Worm (Caenorhabditis elegans) whole organism, L4 larva: ENCODE data around the gene B0218.5.

Source experiments
- Y5F2A.4 ChIP-seq: fragments of 200-800 bp; sonication (Bioruptor generic); optimal IDR thresholded peaks from 2 replicates; lab custom pipeline; 2018; ENCODE audit warnings: mild to moderate bottlenecking, missing genetic modification characterization, missing compliant biosample characterization
- ama-1 ChIP-seq: fragments of 150-350 bp; optimal IDR thresholded peaks from 2 replicates; lab custom pipeline; 2014; ENCODE audit warnings: inconsistent platforms, mixed read lengths
- cey-2 ChIP-seq: sonication (generic microtip); optimal IDR thresholded peaks from 3 replicates; lab custom pipeline; 2017; ENCODE audit warnings: missing genetic modification characterization, mild to moderate bottlenecking, missing compliant biosample characterization, antibody characterized with exemption, borderline replicate concordance; ENCODE audit not compliant: insufficient read depth
- daf-12 ChIP-seq: fragments of 150-350 bp; optimal IDR thresholded peaks from 2 replicates; lab custom pipeline; 2014; ENCODE audit warnings: missing biosample characterization, missing genetic modification reagents, missing genetic modification characterization
- mep-1 ChIP-seq: fragments of 150-350 bp; sonication (generic microtip); optimal IDR thresholded peaks from 3 replicates; lab custom pipeline; 2014; ENCODE audit warnings: missing biosample characterization, missing genetic modification characterization
- nhr-76 ChIP-seq: fragments of 150-350 bp; optimal IDR thresholded peaks from 2 replicates; lab custom pipeline; 2014; ENCODE audit warnings: missing biosample characterization, missing genetic modification characterization
- skn-1 ChIP-seq: fragments of 150-350 bp; optimal IDR thresholded peaks from 2 replicates; lab custom pipeline; 2014; ENCODE audit warnings: missing biosample characterization, missing genetic modification characterization
- tra-1 ChIP-seq: fragments of 200-800 bp; sonication (Bioruptor generic); IDR thresholded peaks from 2 replicates; pipeline ENCODE4 v1.3.6; 2022; ENCODE audit warnings: missing genetic modification reagents, missing genetic modification characterization, missing compliant biosample characterization
- unc-39 ChIP-seq: sonication (generic microtip); optimal IDR thresholded peaks from 2 replicates; lab custom pipeline; 2017; ENCODE audit warnings: missing biosample characterization, missing genetic modification characterization
- ztf-11 ChIP-seq: fragments of 150-350 bp; optimal IDR thresholded peaks from 2 replicates; lab custom pipeline; 2014; ENCODE audit warnings: missing biosample characterization, missing genetic modification characterization

DNA sequence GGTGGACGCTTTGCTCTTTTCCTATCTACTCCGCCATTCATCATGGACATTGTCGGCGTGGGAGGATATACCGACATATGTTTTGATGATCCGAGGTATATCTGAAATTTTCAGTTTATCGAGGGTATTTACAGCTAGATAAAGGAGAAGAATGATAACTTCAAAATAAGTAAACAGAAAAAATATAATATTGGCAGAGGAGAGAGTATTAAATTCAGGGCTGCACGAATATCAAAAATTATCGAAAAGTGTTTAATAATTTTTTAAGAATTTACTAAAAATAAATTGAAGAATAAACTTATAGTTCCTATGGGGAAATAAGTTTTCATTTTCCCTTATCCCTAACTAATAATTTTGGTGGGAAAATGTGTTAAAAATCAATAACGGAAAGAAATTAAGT, 41.8 kb upstream of the B0218.5 start, which contains the start of gene wsp-1:
- TF ChIP-seq nhr-76 (tag; lab: Kevin White, UChicago) (no peak), Y5F2A.4 (GFP tag; lab: Kevin White, UChicago) (no peak), ama-1 (no peak), daf-12 (no peak), mep-1 (tag; lab: Kevin White, UChicago) (no peak), unc-39 (tag; lab: Kevin White, UChicago) (no peak), tra-1 (no peak), skn-1 (tag; lab: Kevin White, UChicago) (no peak), cey-2 (no peak), ztf-11 (tag; lab: Kevin White, UChicago) (no peak)
